Comparison of ENCODE assay signal across 4 worm cellular contexts in the genomic region with DNA sequence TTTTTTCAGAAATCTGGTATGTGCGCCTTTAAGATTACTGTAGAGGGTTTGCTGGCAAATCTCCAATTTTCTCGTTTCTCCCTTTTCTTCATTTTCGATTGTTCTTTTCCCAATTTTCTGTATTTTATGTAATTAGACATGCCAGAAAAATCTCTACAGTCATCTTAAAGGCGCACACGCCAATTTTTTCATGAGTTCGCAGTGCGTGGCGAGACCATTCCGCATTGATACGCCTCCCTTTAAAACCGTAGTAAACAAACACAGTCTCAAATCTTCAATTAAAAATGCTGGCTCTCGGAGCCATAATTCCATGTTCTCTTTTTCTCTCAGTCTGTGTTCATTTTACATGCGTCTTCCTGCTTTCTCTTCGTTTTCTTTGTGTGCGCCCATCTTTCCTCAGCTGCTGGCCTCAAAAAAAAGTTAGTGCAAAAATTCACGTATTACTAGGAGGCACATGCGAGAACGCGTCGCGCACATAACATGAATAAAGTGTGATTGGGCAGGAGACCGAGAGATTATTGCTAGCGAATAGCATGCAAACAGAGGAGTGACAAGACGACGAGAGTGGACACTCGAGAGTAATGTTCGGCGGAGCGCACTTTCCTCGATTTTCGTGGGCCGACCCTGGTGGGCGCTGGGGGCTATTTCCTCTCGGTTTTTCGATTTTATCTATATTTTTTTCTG.
TF ChIP-seq lines count a peak whose summit lies in the region.

No protein-coding gene starts in this region.

TF ChIP-seq in whole organism, L2 larva, 48 proteins besides CTCF, POLR2A, EP300 and RAD21 (continues in another document):
- peak; percentile 37 for TF ChIP-seq zag-1 (tag; optimal IDR thresholded peaks at IDR 0.05; lab: Kevin White, UChicago)
- peak; percentile 50 for TF ChIP-seq lin-13 (GFP tag; optimal IDR thresholded peaks at IDR 0.05; lab: Kevin White, UChicago)
- TF ChIP-seq Y55F3AM.14 (GFP tag; optimal IDR thresholded peaks at IDR 0.05; lab: Kevin White, UChicago), result peak; percentile 17
- TF ChIP-seq mab-5 (tag; optimal IDR thresholded peaks at IDR 0.05; lab: Kevin White, UChicago), result peak; percentile 84
- no peak for TF ChIP-seq nhr-77 (tag; optimal IDR thresholded peaks at IDR 0.05; lab: Kevin White, UChicago)
- TF ChIP-seq elt-3 (tag; optimal IDR thresholded peaks at IDR 0.05; lab: Kevin White, UChicago), result no peak
- no peak for TF ChIP-seq ztf-11 (tag; optimal IDR thresholded peaks at IDR 0.05; lab: Kevin White, UChicago)
- no peak for TF ChIP-seq ZK546.5 (tag; optimal IDR thresholded peaks at IDR 0.05; lab: Kevin White, UChicago)
- peak; percentile 19 for TF ChIP-seq ceh-82 (tag; optimal IDR thresholded peaks at IDR 0.05; lab: Kevin White, UChicago)
- no peak for TF ChIP-seq alr-1 (tag; optimal IDR thresholded peaks at IDR 0.05; lab: Kevin White, UChicago)
- TF ChIP-seq ama-1 (optimal IDR thresholded peaks at IDR 0.05; lab: Kevin White, UChicago), result peak; percentile 74
- TF ChIP-seq sem-4 (tag; optimal IDR thresholded peaks at IDR 0.05; lab: Kevin White, UChicago), result peak; percentile 58
- no peak for TF ChIP-seq lin-39 (tag; optimal IDR thresholded peaks at IDR 0.05; lab: Kevin White, UChicago)
- peak; percentile 65 for TF ChIP-seq gmeb-1 (tag; optimal IDR thresholded peaks at IDR 0.05; lab: Kevin White, UChicago)
- peak; percentile 72 for TF ChIP-seq sma-9 (GFP tag; optimal IDR thresholded peaks at IDR 0.05; lab: Kevin White, UChicago)
- TF ChIP-seq sma-9 (tag; optimal IDR thresholded peaks at IDR 0.05; lab: Kevin White, UChicago), result no peak
- no peak for TF ChIP-seq skn-1 (tag; optimal IDR thresholded peaks at IDR 0.05; lab: Kevin White, UChicago)
- peak; percentile 60 for TF ChIP-seq nhr-6 (tag; optimal IDR thresholded peaks at IDR 0.05; lab: Kevin White, UChicago)
- peak; percentile 84 for TF ChIP-seq crh-2 (tag; optimal IDR thresholded peaks at IDR 0.05; lab: Kevin White, UChicago)
- TF ChIP-seq unc-39 (tag; optimal IDR thresholded peaks at IDR 0.05; lab: Kevin White, UChicago), result no peak
- no peak for TF ChIP-seq unc-62 (GFP tag; optimal IDR thresholded peaks at IDR 0.05; lab: Kevin White, UChicago)
- TF ChIP-seq nhr-237 (tag; optimal IDR thresholded peaks at IDR 0.05; lab: Kevin White, UChicago), result no peak

TF ChIP-seq in whole organism, L4 larva, 104 proteins besides CTCF, POLR2A, EP300 and RAD21 (continues in another document):
- TF ChIP-seq zag-1 (tag; optimal IDR thresholded peaks at IDR 0.05; lab: Kevin White, UChicago), result no peak
- peak; percentile 50 to 75 for TF ChIP-seq lsy-2 (tag; optimal IDR thresholded peaks at IDR 0.05; lab: Kevin White, UChicago)
- no peak for TF ChIP-seq snpc-4 (tag; optimal IDR thresholded peaks at IDR 0.05; lab: Kevin White, UChicago)
- TF ChIP-seq lin-13 (GFP tag; optimal IDR thresholded peaks at IDR 0.05; lab: Kevin White, UChicago), result peak; percentile 41
- no peak for TF ChIP-seq nhr-237 (tag; optimal IDR thresholded peaks at IDR 0.05; lab: Kevin White, UChicago)
- TF ChIP-seq lin-38 (GFP tag; IDR thresholded peaks at IDR 0.05; lab: Robert Waterston, UW), result peak; percentile 87
- TF ChIP-seq madf-9 (GFP tag; conservative IDR thresholded peaks at IDR 0.05; lab: Robert Waterston, UW), result no peak
- peak; percentile 39; the same call in 1 of the 2 replicates for TF ChIP-seq vab-7 (GFP tag; IDR thresholded peaks at IDR 0.05; lab: Robert Waterston, UW)
- no peak for TF ChIP-seq R02D3.7 (tag; optimal IDR thresholded peaks at IDR 0.05; lab: Kevin White, UChicago)
- TF ChIP-seq T26A8.4 (GFP tag; IDR thresholded peaks at IDR 0.05; lab: Robert Waterston, UW), result 0 out of 2 replicates have a peak, but pooled peaks have one; percentile 39
- no peak for TF ChIP-seq nhr-25 (tag; optimal IDR thresholded peaks at IDR 0.05; lab: Kevin White, UChicago; ENCODE audit: borderline replicate concordance, insufficient read depth)
- no peak for TF ChIP-seq saeg-2 (GFP tag; IDR thresholded peaks at IDR 0.05; lab: Robert Waterston, UW)
- TF ChIP-seq ceh-20 (GFP tag; IDR thresholded peaks at IDR 0.05; lab: Robert Waterston, UW), result peak; percentile 53; the same call in 1 of the 2 replicates
- TF ChIP-seq hlh-11 (tag; optimal IDR thresholded peaks at IDR 0.05; lab: Kevin White, UChicago), result peak; percentile 93
- peak; percentile 48; the same call in 1 of the 2 replicates for TF ChIP-seq lin-1 (GFP tag; IDR thresholded peaks at IDR 0.05; lab: Robert Waterston, UW)
- no peak for TF ChIP-seq sdz-12 (GFP tag; optimal IDR thresholded peaks at IDR 0.05; lab: Kevin White, UChicago)
- TF ChIP-seq dmd-9 (GFP tag; IDR thresholded peaks at IDR 0.05; lab: Robert Waterston, UW), result no peak
- no peak for TF ChIP-seq F44E2.7 (GFP tag; IDR thresholded peaks at IDR 0.05; lab: Robert Waterston, UW)
- TF ChIP-seq ama-1 (optimal IDR thresholded peaks at IDR 0.05; lab: Kevin White, UChicago), result peak; percentile 76
- TF ChIP-seq fos-1 (tag; optimal IDR thresholded peaks at IDR 0.05; lab: Kevin White, UChicago), result no peak
- no peak for TF ChIP-seq D1046.2 (GFP tag; IDR thresholded peaks at IDR 0.05; lab: Robert Waterston, UW)

TF ChIP-seq in whole organism, late embryonic, 69 proteins besides CTCF, POLR2A, EP300 and RAD21:
- TF ChIP-seq hlh-30 (tag; optimal IDR thresholded peaks at IDR 0.05; lab: Kevin White, UChicago; ENCODE audit: insufficient read depth) (peak; percentile 80), F13H6.1 (tag; optimal IDR thresholded peaks at IDR 0.05; lab: Kevin White, UChicago) (peak; percentile 6), tbx-2 (tag; optimal IDR thresholded peaks at IDR 0.05; lab: Kevin White, UChicago) (peak; percentile 49), nfya-1 (tag; optimal IDR thresholded peaks at IDR 0.05; lab: Kevin White, UChicago) (peak; percentile 69), ceh-9 (tag; optimal IDR thresholded peaks at IDR 0.05; lab: Kevin White, UChicago) (no peak), lim-6 (tag; optimal IDR thresholded peaks at IDR 0.05; lab: Kevin White, UChicago) (no peak), unc-42 (tag; optimal IDR thresholded peaks at IDR 0.05; lab: Kevin White, UChicago) (peak; percentile 51), ahr-1 (tag; optimal IDR thresholded peaks at IDR 0.05; lab: Kevin White, UChicago) (no peak), ceh-18 (tag; optimal IDR thresholded peaks at IDR 0.05; lab: Kevin White, UChicago) (peak; percentile 77), ceh-19 (GFP tag; optimal IDR thresholded peaks at IDR 0.05; lab: Kevin White, UChicago) (peak; percentile 10), unc-55 (GFP tag; optimal IDR thresholded peaks at IDR 0.05; lab: Kevin White, UChicago) (peak; percentile 72), pat-9 (tag; optimal IDR thresholded peaks at IDR 0.05; lab: Kevin White, UChicago) (no peak), ceh-31 (tag; optimal IDR thresholded peaks at IDR 0.05; lab: Kevin White, UChicago) (peak; percentile 80), rnt-1 (tag; optimal IDR thresholded peaks at IDR 0.05; lab: Kevin White, UChicago) (peak; percentile 2), ref-2 (tag; optimal IDR thresholded peaks at IDR 0.05; lab: Kevin White, UChicago) (peak; percentile 56), pax-1 (tag; optimal IDR thresholded peaks at IDR 0.05; lab: Kevin White, UChicago) (peak; percentile 29), ceh-34 (tag; optimal IDR thresholded peaks at IDR 0.05; lab: Kevin White, UChicago) (peak; percentile 66), odd-2 (tag; optimal IDR thresholded peaks at IDR 0.05; lab: Kevin White, UChicago) (no peak), gmeb-2 (tag; optimal IDR thresholded peaks at IDR 0.05; lab: Kevin White, UChicago) (no peak), elt-4 (tag; optimal IDR thresholded peaks at IDR 0.05; lab: Kevin White, UChicago) (no peak)

TF ChIP-seq in whole organism, mixed stage, embryonic, 35 proteins besides CTCF, POLR2A, EP300 and RAD21:
- TF ChIP-seq ceh-39 (tag; optimal IDR thresholded peaks at IDR 0.05; lab: Kevin White, UChicago) (peak; percentile 32), ces-1 (GFP tag; optimal IDR thresholded peaks at IDR 0.05; lab: Kevin White, UChicago) (peak; percentile 79), nhr-2 (tag; optimal IDR thresholded peaks at IDR 0.05; lab: Kevin White, UChicago) (no peak), M03D4.4 (tag; optimal IDR thresholded peaks at IDR 0.05; lab: Kevin White, UChicago) (peak; percentile 30), mls-2 (tag; optimal IDR thresholded peaks at IDR 0.05; lab: Kevin White, UChicago) (peak; percentile 48), unc-120 (tag; optimal IDR thresholded peaks at IDR 0.05; lab: Kevin White, UChicago; ENCODE audit: poor library complexity, severe bottlenecking) (peak; percentile 13), lsy-2 (tag; optimal IDR thresholded peaks at IDR 0.05; lab: Kevin White, UChicago) (peak; percentile 21), unc-62 (GFP tag; optimal IDR thresholded peaks at IDR 0.05; lab: Kevin White, UChicago) (peak; percentile 14), mep-1 (tag; optimal IDR thresholded peaks at IDR 0.05; lab: Kevin White, UChicago) (peak; percentile 40), drap-1 (GFP tag; optimal IDR thresholded peaks at IDR 0.05; lab: Kevin White, UChicago) (no peak), elt-1 (tag; optimal IDR thresholded peaks at IDR 0.05; lab: Kevin White, UChicago; ENCODE audit: borderline replicate concordance, insufficient read depth) (peak; percentile 27), ham-2 (GFP tag; optimal IDR thresholded peaks at IDR 0.05; lab: Kevin White, UChicago) (no peak), hlh-1 (tag; optimal IDR thresholded peaks at IDR 0.05; lab: Kevin White, UChicago) (peak; percentile 45), nhr-237 (tag; optimal IDR thresholded peaks at IDR 0.05; lab: Kevin White, UChicago) (peak; percentile 20), pha-4 (tag; optimal IDR thresholded peaks at IDR 0.05; lab: Kevin White, UChicago) (peak; percentile 39)
